Fruit fly (Drosophila melanogaster): Measurements from ENCODE around the gene CG11594.
A peak's percentile ranks its signal among the peaks of the same experiment; 100 is the strongest.

Gene CG11594

dm6 chr3L:4070996-4071379, 45.2 kb upstream of the CG11594 start (continued):
- peak; percentile 92 for TF ChIP-seq CG11294 (GFP tag; IDR thresholded peaks at IDR 0.05)
- peak; percentile 62 for TF ChIP-seq fd59A (GFP tag; optimal IDR thresholded peaks at IDR 0.05)
- TF ChIP-seq Blimp-1 (GFP tag; optimal IDR thresholded peaks at IDR 0.05): no peak
- TF ChIP-seq vri (GFP tag; optimal IDR thresholded peaks at IDR 0.05): no peak
- peak; percentile 72 for TF ChIP-seq Sox102F (GFP tag; optimal IDR thresholded peaks at IDR 0.05)
- peak; percentile 91 for TF ChIP-seq CG3032 (tag; optimal IDR thresholded peaks at IDR 0.05)
- TF ChIP-seq CG34406 (GFP tag; optimal IDR thresholded peaks at IDR 0.05): peak; percentile 57
- TF ChIP-seq Met (GFP tag; optimal IDR thresholded peaks at IDR 0.05): peak; percentile 65
- TF ChIP-seq Eip78C (GFP tag): peak; percentile 95
- peak; percentile 52 to 93 for TF ChIP-seq salr (GFP tag; optimal IDR thresholded peaks at IDR 0.05)
- TF ChIP-seq CG11902 (GFP tag; optimal IDR thresholded peaks at IDR 0.05): peak; percentile 70
- no peak for TF ChIP-seq net (GFP tag; optimal IDR thresholded peaks at IDR 0.05)
- peak; percentile 56 for TF ChIP-seq Lpt (GFP tag; optimal IDR thresholded peaks at IDR 0.05)
- TF ChIP-seq svp (GFP tag): no peak
- peak; percentile 83 for TF ChIP-seq CG8119 (GFP tag; IDR thresholded peaks at IDR 0.05)
- peak; percentile 54 for TF ChIP-seq fd85E (GFP tag; optimal IDR thresholded peaks at IDR 0.05)
- peak; percentile 97 for TF ChIP-seq CG6163 (GFP tag; IDR thresholded peaks at IDR 0.05)
- TF ChIP-seq Eip75B (GFP tag; optimal IDR thresholded peaks at IDR 0.05): no peak
- TF ChIP-seq dac (GFP tag; optimal IDR thresholded peaks at IDR 0.05): peak; percentile 40
- TF ChIP-seq CG10631 (GFP tag; optimal IDR thresholded peaks at IDR 0.05): peak; percentile 86
- no peak for TF ChIP-seq ss (GFP tag; optimal IDR thresholded peaks at IDR 0.05)
- TF ChIP-seq CG6276 (GFP tag; optimal IDR thresholded peaks at IDR 0.05): no peak
- peak; percentile 85 for TF ChIP-seq CG11762 (GFP tag; optimal IDR thresholded peaks at IDR 0.05; ENCODE audit: insufficient read depth)

DNA sequence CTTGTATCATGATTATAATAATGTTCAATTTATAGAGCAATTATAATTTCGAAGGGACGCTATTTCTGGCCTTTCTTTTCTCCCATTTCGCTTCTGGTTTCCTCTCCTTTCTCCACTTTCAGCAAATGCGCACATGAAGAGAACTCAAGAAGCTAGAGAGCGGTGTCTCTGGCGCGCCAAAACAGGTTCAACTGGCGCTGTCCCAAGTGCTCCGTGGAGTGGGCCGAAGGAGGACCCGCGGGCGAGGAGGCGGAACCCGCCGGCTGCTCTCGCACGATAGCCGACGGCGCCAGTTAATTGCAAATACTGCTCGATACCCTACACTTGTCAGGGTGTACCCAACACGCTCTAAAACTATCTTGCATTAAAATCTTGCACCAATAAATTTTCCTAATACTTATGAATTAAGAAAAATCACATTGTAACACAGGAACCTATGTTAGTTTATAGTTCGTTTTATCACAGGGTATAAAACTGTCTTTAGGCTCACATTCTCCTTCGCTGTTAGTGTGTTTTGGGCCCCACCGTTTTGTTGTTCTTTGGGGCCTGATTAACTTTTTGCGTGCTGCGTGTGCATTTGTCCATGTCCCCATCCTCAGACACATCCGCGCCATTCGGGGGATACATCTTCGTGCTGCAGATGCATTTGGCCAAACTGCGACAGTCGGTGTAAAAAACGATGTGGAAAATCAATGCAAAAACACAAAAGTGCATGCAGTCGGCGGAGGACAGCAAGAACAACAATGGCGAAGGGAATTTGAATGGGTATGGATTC, 44.6 kb upstream of the CG11594 start:
- TF ChIP-seq Met (GFP tag; optimal IDR thresholded peaks at IDR 0.05): peak; percentile 98
- peak; percentile 98 for TF ChIP-seq Ets21C (GFP tag; optimal IDR thresholded peaks at IDR 0.05)
- peak; percentile 97 for TF ChIP-seq CG7368 (GFP tag; optimal IDR thresholded peaks at IDR 0.05)
- TF ChIP-seq CG31627 (GFP tag; optimal IDR thresholded peaks at IDR 0.05): peak; percentile 99
- peak; percentile 97 for TF ChIP-seq CG6854 (GFP tag; optimal IDR thresholded peaks at IDR 0.05)
- peak; percentile 91 for TF ChIP-seq Blimp-1 (GFP tag; optimal IDR thresholded peaks at IDR 0.05)
- peak; percentile 94 for TF ChIP-seq dsx (GFP tag; optimal IDR thresholded peaks at IDR 0.05; ENCODE audit: poor library complexity, severe bottlenecking)
- peak; percentile 97 for TF ChIP-seq dac (GFP tag; optimal IDR thresholded peaks at IDR 0.05)
- TF ChIP-seq CG6808 (GFP tag; optimal IDR thresholded peaks at IDR 0.05): peak; percentile 95
- peak; percentile 98 for TF ChIP-seq CG11762 (GFP tag; optimal IDR thresholded peaks at IDR 0.05; ENCODE audit: insufficient read depth)
- peak; percentile 98 for TF ChIP-seq CG34406 (GFP tag; optimal IDR thresholded peaks at IDR 0.05)
- peak; percentile 99 for TF ChIP-seq Sox14 (GFP tag; optimal IDR thresholded peaks at IDR 0.05)
- TF ChIP-seq topi (GFP tag; optimal IDR thresholded peaks at IDR 0.05): peak; percentile 97
- TF ChIP-seq fd59A (GFP tag; optimal IDR thresholded peaks at IDR 0.05): peak; percentile 98
- TF ChIP-seq CG3919 (GFP tag; optimal IDR thresholded peaks at IDR 0.05): peak; percentile 98
- TF ChIP-seq CG3032 (tag; optimal IDR thresholded peaks at IDR 0.05): peak; percentile 98
- peak; percentile 97 for TF ChIP-seq CG1621 (tag; optimal IDR thresholded peaks at IDR 0.05)
- TF ChIP-seq Sox15 (GFP tag; optimal IDR thresholded peaks at IDR 0.05): peak; percentile 98
- peak; percentile 96 for TF ChIP-seq CG8319 (GFP tag; optimal IDR thresholded peaks at IDR 0.05)
- TF ChIP-seq fkh (GFP tag; optimal IDR thresholded peaks at IDR 0.05): peak; percentile 25
- peak; percentile 98 for TF ChIP-seq achi (GFP tag; optimal IDR thresholded peaks at IDR 0.05)
- TF ChIP-seq Sox102F (GFP tag; optimal IDR thresholded peaks at IDR 0.05): peak; percentile 98
- peak; percentile 99 for TF ChIP-seq Eip78C (GFP tag)
- peak; percentile 99 for TF ChIP-seq acj6 (GFP tag; optimal IDR thresholded peaks at IDR 0.05)
- peak; percentile 91 for TF ChIP-seq CG16779 (tag; optimal IDR thresholded peaks at IDR 0.05)
- peak; percentile 99 for TF ChIP-seq Gug (GFP tag; IDR thresholded peaks at IDR 0.05)
- TF ChIP-seq svp (GFP tag): peak; percentile 99
- peak; percentile 98 for TF ChIP-seq Eip75B (GFP tag; optimal IDR thresholded peaks at IDR 0.05)
- TF ChIP-seq CG11902 (GFP tag; optimal IDR thresholded peaks at IDR 0.05): peak; percentile 99
- TF ChIP-seq Hr4 (GFP tag; optimal IDR thresholded peaks at IDR 0.05): peak; percentile 99
- TF ChIP-seq vri (GFP tag; optimal IDR thresholded peaks at IDR 0.05): peak; percentile 97
- peak; percentile 88 for TF ChIP-seq Hr38 (GFP tag; optimal IDR thresholded peaks at IDR 0.05)
- TF ChIP-seq Ets96B (tag; optimal IDR thresholded peaks at IDR 0.05): peak; percentile 98
- TF ChIP-seq fd85E (GFP tag; optimal IDR thresholded peaks at IDR 0.05): peak; percentile 92
- peak; percentile 99 for TF ChIP-seq CG6792 (GFP tag; optimal IDR thresholded peaks at IDR 0.05)
- peak; percentile 99 for TF ChIP-seq lz (GFP tag; optimal IDR thresholded peaks at IDR 0.05)
- TF ChIP-seq Eip93F (GFP tag; optimal IDR thresholded peaks at IDR 0.05): peak; percentile 92
- TF ChIP-seq CG11294 (GFP tag; IDR thresholded peaks at IDR 0.05): peak; percentile 98
- TF ChIP-seq Lpt (GFP tag; optimal IDR thresholded peaks at IDR 0.05): peak; percentile 98
